Fruit fly (Drosophila melanogaster) whole organism, adult: Measurements from ENCODE around the gene CG34331.
A peak's percentile ranks its signal among the peaks of the same experiment; 100 is the strongest.
"Not testable (repeated sequence)": the region's sequence is repeated elsewhere in the genome, so short reads cannot be mapped to it uniquely, and the experiment has no call there.

Experiments
- CG11617 ChIP-seq: fragments of 200-800 bp; sonication (Bioruptor generic); optimal IDR thresholded peaks from 2 replicates; lab custom pipeline; 2017; ENCODE audit warnings: mild to moderate bottlenecking, missing biosample characterization, missing genetic modification reagents, missing genetic modification characterization
- CG12768 ChIP-seq: fragments of 200-800 bp; sonication (Bioruptor generic); optimal IDR thresholded peaks from 2 replicates; lab custom pipeline; 2017; ENCODE audit warnings: missing biosample characterization, missing genetic modification characterization, mild to moderate bottlenecking, moderate library complexity, missing genetic modification reagents
- CG14711 ChIP-seq: fragments of 200-800 bp; sonication (Bioruptor generic); optimal IDR thresholded peaks from 2 replicates; lab custom pipeline; 2018; ENCODE audit warnings: missing biosample characterization, mild to moderate bottlenecking, missing genetic modification characterization, moderate library complexity
- CG1620 ChIP-seq: fragments of 200-800 bp; sonication (Bioruptor generic); optimal IDR thresholded peaks from 2 replicates; lab custom pipeline; 2016; ENCODE audit warnings: missing biosample characterization, missing genetic modification characterization
- CG33017 ChIP-seq: fragments of 200-800 bp; sonication (Bioruptor generic); optimal IDR thresholded peaks from 2 replicates; lab custom pipeline; 2018; ENCODE audit warnings: missing biosample characterization, mild to moderate bottlenecking, missing genetic modification characterization, moderate library complexity
- CG5204 ChIP-seq: fragments of 200-800 bp; sonication (Bioruptor generic); optimal IDR thresholded peaks from 2 replicates; lab custom pipeline; 2016; ENCODE audit warnings: missing biosample characterization, missing genetic modification characterization
- CG7045 ChIP-seq: fragments of 200-800 bp; sonication (Bioruptor generic); optimal IDR thresholded peaks from 2 replicates; lab custom pipeline; 2017; ENCODE audit warnings: missing biosample characterization, mild to moderate bottlenecking, missing genetic modification characterization
- CG7101 ChIP-seq: fragments of 200-800 bp; sonication (Bioruptor generic); optimal IDR thresholded peaks from 2 replicates; lab custom pipeline; 2018; ENCODE audit warnings: missing biosample characterization, mild to moderate bottlenecking, missing genetic modification characterization, moderate library complexity
- Clk ChIP-seq: fragments of 200-800 bp; sonication (Bioruptor generic); optimal IDR thresholded peaks from 2 replicates; lab custom pipeline; 2017; ENCODE audit warnings: missing biosample characterization, missing genetic modification characterization
- Crg-1 ChIP-seq: fragments of 200-800 bp; sonication (Bioruptor generic); optimal IDR thresholded peaks from 2 replicates; lab custom pipeline; 2016; ENCODE audit warnings: missing biosample characterization, missing genetic modification characterization
- Hr96 ChIP-seq: fragments of 200-800 bp; sonication (Bioruptor generic); optimal IDR thresholded peaks from 2 replicates; lab custom pipeline; 2016; ENCODE audit warnings: missing biosample characterization, missing genetic modification characterization
- Mnt ChIP-seq: fragments of 200-800 bp; sonication (Bioruptor generic); optimal IDR thresholded peaks from 2 replicates; lab custom pipeline; 2016; ENCODE audit warnings: missing biosample characterization, mild to moderate bottlenecking, missing genetic modification characterization
- bab1 ChIP-seq: fragments of 200-800 bp; sonication (Bioruptor generic); optimal IDR thresholded peaks from 3 replicates; lab custom pipeline; 2019; ENCODE audit warnings: missing biosample characterization, mild to moderate bottlenecking, missing genetic modification characterization, moderate library complexity
- cic ChIP-seq: fragments of 200-800 bp; sonication (Bioruptor generic); optimal IDR thresholded peaks from 2 replicates; lab custom pipeline; 2017; ENCODE audit warnings: missing biosample characterization, mild to moderate bottlenecking, missing genetic modification characterization, moderate library complexity
- cnc ChIP-seq, 2 experiments: fragments of >200 bp; optimal IDR thresholded peaks; 2 replicates each; lab custom pipeline; 2017
- kay ChIP-seq: fragments of 200-800 bp; sonication (Bioruptor generic); peaks from one replicate; lab custom pipeline; 2016; ENCODE audit warnings: missing biosample characterization, missing genetic modification characterization, borderline replicate concordance
- ovo ChIP-seq: fragments of 200-800 bp; sonication (Bioruptor generic); optimal IDR thresholded peaks from 2 replicates; lab custom pipeline; 2016; ENCODE audit warnings: missing biosample characterization, missing genetic modification characterization
- pad ChIP-seq: fragments of 200-800 bp; sonication (Bioruptor generic); optimal IDR thresholded peaks from 3 replicates; lab custom pipeline; 2017; ENCODE audit warnings: missing biosample characterization, missing genetic modification characterization, mild to moderate bottlenecking, moderate library complexity, missing genetic modification reagents
- tj ChIP-seq: fragments of 200-800 bp; sonication (Bioruptor generic); optimal IDR thresholded peaks from 3 replicates; lab custom pipeline; 2017; ENCODE audit warnings: missing biosample characterization, mild to moderate bottlenecking, missing genetic modification characterization, moderate library complexity
- toe ChIP-seq: fragments of 200-800 bp; sonication (Bioruptor generic); optimal IDR thresholded peaks from 2 replicates; lab custom pipeline; 2016; ENCODE audit warnings: missing biosample characterization, missing genetic modification characterization

CG34331 gene

DNA sequence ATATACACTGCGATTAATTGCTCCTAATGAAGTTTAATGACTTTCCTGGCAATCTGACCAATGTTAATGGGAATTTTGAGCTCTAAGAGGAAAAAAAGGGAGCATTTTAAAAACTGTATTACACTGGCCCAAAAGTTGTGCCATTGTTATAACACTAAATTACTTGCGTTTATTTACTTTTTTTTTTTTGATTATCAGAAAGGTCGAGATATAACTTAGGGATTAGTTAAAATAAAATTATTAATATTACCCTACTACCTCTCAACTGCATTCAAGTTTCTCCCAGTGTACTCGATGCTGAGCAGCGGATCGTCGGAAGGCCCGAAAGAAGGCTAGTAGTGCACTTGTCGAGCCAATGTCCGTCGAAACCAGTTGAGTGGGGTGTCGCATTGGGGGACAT, 8.2 kb downstream of the CG34331 start:
- TF ChIP-seq pad (GFP tag; lab: Kevin White, UChicago) (no peak), bab1 (GFP tag; lab: Kevin White, UChicago) (no peak), kay (no peak), CG7101 (tag; lab: Kevin White, UChicago) (no peak), CG11617 (GFP tag; lab: Kevin White, UChicago) (no peak), CG14711 (tag; lab: Kevin White, UChicago) (no peak)

DNA sequence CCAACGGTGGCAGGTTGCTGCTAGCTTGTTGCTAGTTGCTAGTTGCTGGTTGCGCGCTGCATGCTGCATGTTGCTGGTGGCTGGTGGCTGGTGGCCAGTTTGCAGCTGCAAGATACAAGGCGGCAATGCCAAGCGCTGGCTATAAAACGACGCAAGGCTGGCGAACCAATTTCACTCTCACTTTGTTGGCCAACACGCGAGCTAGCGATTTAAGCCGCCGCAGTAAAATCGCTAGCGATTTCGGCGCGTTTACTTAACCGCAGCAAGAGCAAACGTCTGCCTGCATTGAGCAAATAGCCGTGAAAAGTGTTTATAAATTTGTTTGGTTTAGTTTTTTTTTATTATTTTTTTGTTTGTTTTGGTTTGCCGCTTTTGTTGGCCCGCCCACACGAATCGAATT, 11.2 kb downstream of the CG34331 start, which contains the start of gene CG15322:
Gene CG15322, plus strand, starts transcription at position 148 of the 400 bp plus-strand sequence.
- no peak for TF ChIP-seq CG14711 (tag; lab: Kevin White, UChicago)
- no peak for TF ChIP-seq CG12768 (GFP tag; lab: Kevin White, UChicago)
- no peak for TF ChIP-seq CG33017 (tag; lab: Kevin White, UChicago)

dm6 chrX:20139493-20139892, 17.2 kb downstream of the CG34331 start, which contains the start of gene CG42583:
TSS of gene CG42583 (plus strand) at chrX:20139793.
- TF ChIP-seq CG7101 (tag; lab: Kevin White, UChicago): no peak
- no peak for TF ChIP-seq cnc (optimal IDR thresholded peaks at IDR 0.05; lab: Kevin White, UChicago)
- no peak for TF ChIP-seq CG33017 (tag; lab: Kevin White, UChicago)
- no peak for TF ChIP-seq Hr96 (GFP tag; lab: Kevin White, UChicago)
- TF ChIP-seq CG5204 (GFP tag; lab: Kevin White, UChicago): no peak
- TF ChIP-seq CG12768 (GFP tag; lab: Kevin White, UChicago): no peak
- no peak for TF ChIP-seq Crg-1
- TF ChIP-seq cic (GFP tag; lab: Kevin White, UChicago): no peak
- TF ChIP-seq CG14711 (tag; lab: Kevin White, UChicago): no peak
- no peak for TF ChIP-seq bab1 (GFP tag; lab: Kevin White, UChicago)
- no peak for TF ChIP-seq kay
- TF ChIP-seq tj: no peak
- no peak for TF ChIP-seq Mnt

dm6 chrX:20140710-20141109, 18.5 kb downstream of the CG34331 start, which contains the start of gene CG34332:
TSS of gene CG34332 (plus strand) at chrX:20141010.
- TF ChIP-seq Clk: no peak
- no peak for TF ChIP-seq CG33017 (tag; lab: Kevin White, UChicago)
- TF ChIP-seq tj: no peak
- no peak for TF ChIP-seq cnc (optimal IDR thresholded peaks at IDR 0.05; lab: Kevin White, UChicago)

- not testable (repeated sequence) for TF ChIP-seq Mnt; CG7101 (tag; lab: Kevin White, UChicago); Clk
These were observed 20.8 kb downstream of the CG34331 start, which contains the start of gene Or19a for dm6 chrX:20143088-20143487. TSS of gene Or19a (minus strand) at chrX:20143188.

DNA sequence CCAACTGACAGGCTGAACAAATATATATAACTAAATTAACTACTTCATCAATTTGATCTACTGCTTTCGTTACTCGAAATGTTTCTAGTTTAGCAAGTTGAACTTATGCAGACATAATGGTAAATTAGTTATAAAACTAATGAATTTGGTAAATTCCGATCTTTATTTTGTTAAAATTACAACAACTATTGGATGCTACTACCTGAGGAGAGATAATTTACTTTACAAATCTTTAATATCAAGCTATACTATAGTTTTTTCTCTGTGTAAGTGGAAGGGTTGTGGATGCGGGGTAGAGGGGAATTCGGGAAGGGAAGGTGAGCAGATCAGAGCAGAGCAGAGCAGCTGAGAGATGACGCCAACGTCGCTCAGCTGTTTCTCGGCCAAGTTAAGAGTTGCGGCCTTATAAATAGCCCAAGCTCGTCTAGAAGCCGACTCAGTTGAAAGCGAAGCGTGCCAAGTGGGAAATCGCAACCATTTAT, 25.5 kb downstream of the CG34331 start, which contains the start of gene aspr:
Gene aspr, plus strand, starts transcription at position 432 of the 482 bp plus-strand sequence.
- TF ChIP-seq CG7101 (tag; lab: Kevin White, UChicago) (no peak), cic (GFP tag; lab: Kevin White, UChicago) (no peak), Mnt (no peak), CG5204 (GFP tag; lab: Kevin White, UChicago) (no peak), toe (GFP tag; lab: Kevin White, UChicago) (no peak)

dm6 chrX:20155947-20156346, 33.7 kb downstream of the CG34331 start:
- TF ChIP-seq bab1 (GFP tag; lab: Kevin White, UChicago) (no peak), CG7101 (tag; lab: Kevin White, UChicago) (no peak), Clk (no peak), ovo (GFP tag; lab: Kevin White, UChicago) (no peak), CG12768 (GFP tag; lab: Kevin White, UChicago) (no peak), CG33017 (tag; lab: Kevin White, UChicago) (no peak), CG14711 (tag; lab: Kevin White, UChicago) (no peak), pad (GFP tag; lab: Kevin White, UChicago) (no peak), Crg-1 (no peak), cnc (optimal IDR thresholded peaks at IDR 0.05; lab: Kevin White, UChicago) (no peak), Mnt (no peak)

DNA sequence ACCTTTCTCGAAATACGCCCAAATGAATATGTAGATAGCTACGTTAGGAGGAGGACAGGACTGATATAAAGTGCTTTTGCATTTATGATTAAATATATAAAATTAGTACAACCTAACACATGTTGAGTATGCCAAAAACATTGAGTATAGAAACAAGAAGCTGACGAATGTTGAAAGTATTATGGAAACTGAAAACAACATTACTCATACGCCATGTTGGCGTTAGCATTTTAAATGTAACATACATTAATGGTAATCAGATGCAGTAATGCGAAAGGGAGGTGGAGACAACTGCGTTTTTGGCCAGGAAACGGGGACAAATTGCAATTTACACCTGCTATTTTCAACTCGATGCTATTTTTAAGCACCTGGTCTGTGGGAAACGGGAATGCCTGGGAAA, 36.2 kb downstream of the CG34331 start:
- TF ChIP-seq CG12768 (GFP tag; lab: Kevin White, UChicago) (no peak), bab1 (GFP tag; lab: Kevin White, UChicago) (no peak), ovo (GFP tag; lab: Kevin White, UChicago) (no peak), CG11617 (GFP tag; lab: Kevin White, UChicago) (no peak)

DNA sequence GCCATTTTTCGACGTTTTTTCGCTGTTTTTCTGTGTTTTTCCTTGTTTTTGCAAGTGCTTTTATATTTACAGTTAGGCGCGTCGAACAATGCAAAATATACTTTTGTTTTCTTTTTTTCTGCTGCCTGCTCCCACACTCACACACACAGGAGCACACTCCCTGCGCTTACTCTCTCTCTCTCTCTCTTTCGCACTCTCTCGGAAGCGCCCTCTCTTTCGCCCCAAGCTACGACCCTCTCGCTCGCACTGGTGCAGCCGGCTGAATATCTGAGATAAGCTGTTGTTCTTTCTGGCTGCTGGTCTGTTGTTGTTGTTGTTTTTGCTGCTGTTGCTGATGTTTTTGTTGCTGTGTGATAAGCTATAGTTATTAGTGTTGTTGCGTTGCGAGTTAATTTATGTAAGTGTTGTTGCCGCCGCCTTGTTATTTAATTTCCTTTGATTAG, 36.7 kb downstream of the CG34331 start:
- TF ChIP-seq bab1 (GFP tag; lab: Kevin White, UChicago) (peak; percentile 16), ovo (GFP tag; lab: Kevin White, UChicago) (peak; percentile 70), kay (no peak), CG14711 (tag; lab: Kevin White, UChicago) (no peak), tj (peak; percentile 34), CG7045 (GFP tag; lab: Kevin White, UChicago) (no peak), Mnt (no peak), CG7101 (tag; lab: Kevin White, UChicago) (no peak), toe (GFP tag; lab: Kevin White, UChicago) (no peak), cnc (optimal IDR thresholded peaks at IDR 0.05; lab: Kevin White, UChicago) (no peak), CG1620 (GFP tag; lab: Kevin White, UChicago) (no peak), pad (GFP tag; lab: Kevin White, UChicago) (peak; percentile 24), CG11617 (GFP tag; lab: Kevin White, UChicago) (peak; percentile 4)
